Fruit fly (Drosophila melanogaster) whole organism, embryonic: ENCODE measurements around the gene CG3740.

Experiments
- CG8478 ChIP-seq: fragments of >200 bp; optimal IDR thresholded peaks from 2 replicates; lab custom pipeline; 2018
- CG9817 ChIP-seq: fragments of 200-800 bp; sonication (Bioruptor generic); optimal IDR thresholded peaks from 2 replicates; lab custom pipeline; 2018; ENCODE audit warnings: missing biosample characterization, mild to moderate bottlenecking, missing genetic modification characterization, moderate library complexity
- MBD-R2 ChIP-seq: fragments of 200-800 bp; sonication (Bioruptor generic); IDR thresholded peaks from 2 replicates; pipeline ENCODE4 v1.3.6; 2022; ENCODE audit warnings: missing biosample characterization, missing genetic modification characterization
- ap ChIP-seq: fragments of 200-800 bp; sonication (Bioruptor generic); IDR thresholded peaks from 2 replicates; pipeline ENCODE4 v1.3.6; 2022; ENCODE audit warnings: missing biosample characterization, missing genetic modification characterization
- btn ChIP-seq: fragments of 200-800 bp; sonication (Bioruptor generic); optimal IDR thresholded peaks from 2 replicates; lab custom pipeline; 2016; ENCODE audit warnings: missing biosample characterization, missing genetic modification characterization
- da ChIP-seq: fragments of 200-800 bp; sonication (Bioruptor generic); optimal IDR thresholded peaks from 2 replicates; lab custom pipeline; 2016; ENCODE audit warnings: missing biosample characterization, missing genetic modification characterization
- disco-r ChIP-seq: fragments of 200-800 bp; sonication (Bioruptor generic); optimal IDR thresholded peaks from 2 replicates; lab custom pipeline; 2016; ENCODE audit warnings: missing biosample characterization, missing genetic modification characterization
- nau ChIP-seq: fragments of 200-800 bp; sonication (Bioruptor generic); optimal IDR thresholded peaks from 3 replicates; lab custom pipeline; 2017; ENCODE audit warnings: missing biosample characterization, mild to moderate bottlenecking, missing genetic modification characterization, missing genetic modification reagents
- odd ChIP-seq: fragments of 200-800 bp; sonication (Bioruptor generic); optimal IDR thresholded peaks from 2 replicates; lab custom pipeline; 2017; ENCODE audit warnings: missing biosample characterization, mild to moderate bottlenecking, missing genetic modification characterization
- prd ChIP-seq, 3 experiments: fragments of >200 bp in 2 of 3; fragments of 200-800 bp in 1 of 3; sonication (Bioruptor generic) in 1 of 3; optimal IDR thresholded peaks in 2 of 3; IDR thresholded peaks in 1 of 3; 2 replicates in 2 of 3; 3 replicates in 1 of 3; pipeline versions ENCODE4 v1.3.6 to Lab custom; 2017 to 2022; ENCODE audit warnings: missing biosample characterization in 1 of 3, missing genetic modification characterization in 1 of 3
- sd ChIP-seq: fragments of 200-800 bp; sonication (Bioruptor generic); optimal IDR thresholded peaks from 3 replicates; lab custom pipeline; 2018; ENCODE audit warnings: missing biosample characterization, mild to moderate bottlenecking, missing genetic modification characterization, moderate library complexity

DNA sequence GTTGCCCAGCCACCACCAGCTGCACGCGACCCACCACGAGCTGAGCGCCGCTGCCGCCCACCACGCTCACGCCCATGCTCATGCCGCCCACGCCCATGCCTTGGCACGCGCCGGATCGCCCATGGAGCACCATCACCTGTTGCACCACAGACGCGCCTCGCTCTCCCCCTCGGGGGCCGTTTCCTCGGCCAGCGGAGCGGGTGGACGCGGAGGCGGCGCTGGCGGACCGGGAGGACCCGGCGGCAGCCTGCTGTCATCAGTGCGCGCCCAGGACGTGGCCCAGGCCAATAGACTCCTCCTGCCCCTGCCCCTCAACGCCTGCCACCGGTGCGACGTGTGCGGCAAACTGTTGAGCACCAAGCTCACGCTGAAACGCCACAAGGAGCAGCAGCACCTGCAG is 21.2 kb downstream of the CG3740 start:
- TF ChIP-seq MBD-R2 (no peak), sd (no peak), ap (GFP tag; lab: Robert Waterston, UW) (no peak), odd (GFP tag; lab: Kevin White, UChicago) (no peak), disco-r (no peak), nau (GFP tag; lab: Kevin White, UChicago) (no peak), CG9817 (tag; lab: Kevin White, UChicago) (no peak), btn (GFP tag; lab: Kevin White, UChicago) (no peak), CG8478 (lab: Kevin White, UChicago) (no peak), prd (optimal IDR thresholded peaks at IDR 0.05; lab: Kevin White, UChicago) (no peak), prd (GFP tag; IDR thresholded peaks at IDR 0.05; lab: Robert Waterston, UW) (no peak), da (GFP tag; lab: Kevin White, UChicago) (no peak)
